Worm (Caenorhabditis elegans): ENCODE data around the gene F53C11.5.

DNA sequence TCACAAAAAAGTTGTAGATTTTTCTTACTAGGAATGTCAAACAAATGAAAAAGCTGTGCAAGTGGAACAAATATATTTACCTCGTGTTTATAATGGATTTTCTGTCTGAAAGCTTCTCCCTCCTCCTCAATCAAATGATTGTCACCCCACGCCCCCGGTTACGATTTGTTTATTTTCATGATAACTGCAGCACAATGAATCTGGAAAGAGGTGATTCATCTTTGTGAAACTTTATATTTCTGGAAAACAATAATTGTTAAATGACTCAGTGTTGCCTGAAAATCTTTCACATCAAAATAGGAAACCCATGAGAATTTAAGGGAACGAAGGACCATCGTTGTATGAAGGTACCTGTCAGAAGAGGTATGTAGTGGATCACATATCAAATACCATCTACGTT lies 38.7 kb upstream of the F53C11.5 start, which contains the start of gene F35E12.10:
- TF ChIP-seq madf-6 (GFP tag; IDR thresholded peaks at IDR 0.05): no peak
- no peak for TF ChIP-seq egrh-3 (GFP tag; IDR thresholded peaks at IDR 0.05)

Data from whole organism, young adult.